Fruit fly (Drosophila melanogaster) whole organism, wandering third instar larva: ENCODE measurements around the gene rogdi.

Experiments used
- Dfd ChIP-seq: fragments of >200 bp; optimal IDR thresholded peaks from 2 replicates; lab custom pipeline; 2017; ENCODE audit warnings: missing biosample characterization, missing genetic modification characterization
- Hr83 ChIP-seq: fragments of 200-300 bp; sonication (Bioruptor generic); optimal IDR thresholded peaks from 2 replicates; lab custom pipeline; 2016; ENCODE audit warnings: missing biosample characterization, mild to moderate bottlenecking, missing genetic modification characterization, moderate library complexity; ENCODE audit not compliant: poor library complexity, severe bottlenecking
- OdsH ChIP-seq: fragments of 200-800 bp; sonication (Bioruptor generic); optimal IDR thresholded peaks from 2 replicates; lab custom pipeline; 2016; ENCODE audit warnings: missing biosample characterization, mild to moderate bottlenecking, missing genetic modification characterization
- Sp1 ChIP-seq: fragments of 200-800 bp; sonication (Bioruptor generic); optimal IDR thresholded peaks from 3 replicates; lab custom pipeline; 2019; ENCODE audit warnings: missing biosample characterization, mild to moderate bottlenecking, missing genetic modification characterization, moderate library complexity
- br ChIP-seq: fragments of 200-800 bp; sonication (Bioruptor generic); optimal IDR thresholded peaks from 2 replicates; lab custom pipeline; 2016; ENCODE audit warnings: missing biosample characterization, missing genetic modification characterization
- fru ChIP-seq: fragments of 200-800 bp; sonication (Bioruptor generic); optimal IDR thresholded peaks from 3 replicates; lab custom pipeline; 2016; ENCODE audit warnings: missing biosample characterization, mild to moderate bottlenecking, missing genetic modification characterization

rogdi gene

DNA sequence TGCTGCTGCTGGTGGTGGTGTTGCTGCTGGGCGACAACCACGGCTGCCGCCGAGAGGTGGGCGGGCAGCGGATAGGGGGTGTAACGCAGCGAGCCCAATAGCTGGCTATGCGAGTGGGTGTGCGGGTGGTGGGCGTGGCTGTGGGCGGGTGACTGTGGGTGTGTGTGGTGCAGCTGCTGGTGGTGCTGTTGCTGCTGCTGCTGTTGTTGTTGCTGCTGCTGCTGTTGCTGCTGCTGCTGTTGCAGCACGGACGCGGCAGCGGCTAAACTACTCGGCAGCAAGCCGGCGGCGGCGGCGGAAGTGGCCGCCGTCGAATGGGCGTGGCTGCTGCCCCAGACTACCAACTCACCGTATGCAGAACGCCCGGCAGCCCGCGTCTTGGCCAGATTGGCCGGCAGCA is 28.0 kb downstream of the rogdi start:
- no peak for TF ChIP-seq fru (GFP tag; lab: Kevin White, UChicago)
- no peak for TF ChIP-seq Sp1
- TF ChIP-seq Hr83 (GFP tag; lab: Kevin White, UChicago), result no peak
- TF ChIP-seq OdsH (GFP tag; lab: Kevin White, UChicago), result no peak
- no peak for TF ChIP-seq br (GFP tag; lab: Kevin White, UChicago)
- peak; percentile 95 for TF ChIP-seq Dfd (GFP tag; lab: Kevin White, UChicago)
- TF ChIP-seq, all 38 proteins: peak for 1
